Fruit fly (Drosophila melanogaster): ENCODE data around the gene CG13116.

The CG13116 gene

DNA sequence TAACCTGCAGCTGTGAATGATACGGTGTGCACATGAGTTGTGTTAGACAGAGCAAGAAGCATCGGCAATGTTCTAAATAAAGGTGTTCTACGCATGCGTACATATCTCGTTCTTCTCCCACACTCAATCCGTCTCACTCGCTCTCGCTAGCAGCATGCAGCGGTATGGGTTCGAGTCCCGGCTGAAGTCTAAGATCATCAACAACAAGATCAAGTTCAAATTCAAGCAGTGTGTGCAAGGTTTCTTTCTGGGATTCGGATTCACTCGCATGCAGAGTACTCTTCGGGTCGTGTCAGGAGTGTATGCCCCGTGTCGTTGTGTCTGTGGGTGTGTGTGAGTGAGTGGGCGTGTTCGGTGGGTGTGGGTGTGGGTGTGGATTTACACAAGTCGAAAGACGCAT, 1.5 kb downstream of the CG13116 start (continued):
- TF ChIP-seq zen (tag; optimal IDR thresholded peaks at IDR 0.05), result peak; percentile 28
- no peak for TF ChIP-seq CG12104 (GFP tag; optimal IDR thresholded peaks at IDR 0.05)
- no peak for TF ChIP-seq cad (GFP tag; optimal IDR thresholded peaks at IDR 0.05)
- no peak for TF ChIP-seq pzg (GFP tag; optimal IDR thresholded peaks at IDR 0.05)
- no peak for TF ChIP-seq ac (GFP tag; optimal IDR thresholded peaks at IDR 0.05)
- TF ChIP-seq twi (tag; optimal IDR thresholded peaks at IDR 0.05), result no peak
- TF ChIP-seq Opbp (GFP tag; IDR thresholded peaks at IDR 0.05; ENCODE audit: partially characterized antibody), result peak; percentile 48; the same call in 1 of the 3 replicates
- TF ChIP-seq CG34376 (GFP tag; optimal IDR thresholded peaks at IDR 0.05), result no peak
- TF ChIP-seq HLH54F (GFP tag; optimal IDR thresholded peaks at IDR 0.05), result no peak
- TF ChIP-seq CG8944 (GFP tag; optimal IDR thresholded peaks at IDR 0.05), result no peak
- no peak for TF ChIP-seq Taf1 (GFP tag; IDR thresholded peaks at IDR 0.05)
- TF ChIP-seq caup (GFP tag; optimal IDR thresholded peaks at IDR 0.05; ENCODE audit: severe bottlenecking), result no peak
- no peak for TF ChIP-seq CG3065 (GFP tag; optimal IDR thresholded peaks at IDR 0.05)
- TF ChIP-seq pan (optimal IDR thresholded peaks at IDR 0.05), result no peak
- TF ChIP-seq pan (GFP tag; optimal IDR thresholded peaks at IDR 0.05 in 1 of 2, IDR thresholded peaks at IDR 0.05 in 1 of 2), result no peak
- TF ChIP-seq CG1832 (GFP tag; optimal IDR thresholded peaks at IDR 0.05), result peak; percentile 74
- TF ChIP-seq ranshi (GFP tag; IDR thresholded peaks at IDR 0.05), result no peak
- peak; percentile 95 for TF ChIP-seq CG8478 (optimal IDR thresholded peaks at IDR 0.05)
- 0 out of 3 replicates have a peak, but pooled peaks have one; percentile 7 for TF ChIP-seq z (GFP tag; IDR thresholded peaks at IDR 0.05)

DNA sequence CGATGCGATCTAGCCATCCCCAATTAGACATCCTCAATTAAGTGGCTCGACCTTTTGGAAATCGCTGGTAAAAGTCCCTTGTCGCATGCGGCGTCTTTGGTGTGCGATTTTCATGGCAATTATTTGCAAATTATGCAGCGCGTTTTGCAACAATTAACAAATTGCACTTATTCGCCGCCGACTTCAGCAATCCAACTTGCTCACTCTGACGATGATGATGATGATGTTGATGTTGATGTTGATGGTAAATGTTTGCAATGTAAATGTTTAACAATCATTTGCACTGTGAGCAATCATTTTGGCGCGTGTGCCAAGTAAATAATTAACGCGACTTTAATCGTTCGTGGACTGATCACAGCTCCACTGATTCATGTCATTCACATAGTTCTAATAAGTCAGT, 4.4 kb downstream of the CG13116 start:
- TF ChIP-seq al (GFP tag; IDR thresholded peaks at IDR 0.05) (no peak), pan (optimal IDR thresholded peaks at IDR 0.05) (no peak), pan (GFP tag; optimal IDR thresholded peaks at IDR 0.05 in 1 of 2, IDR thresholded peaks at IDR 0.05 in 1 of 2) (peak in 1 of 2 experiments; percentile 19), fd96Cb (tag; optimal IDR thresholded peaks at IDR 0.05) (no peak), CG8290 (GFP tag; optimal IDR thresholded peaks at IDR 0.05) (no peak), CG8290 (tag; optimal IDR thresholded peaks at IDR 0.05) (peak in 1 of 2 experiments; percentile 22), CG30403 (GFP tag; optimal IDR thresholded peaks at IDR 0.05) (no peak), CG16779 (GFP tag; IDR thresholded peaks at IDR 0.05) (no peak), CG1603 (tag; optimal IDR thresholded peaks at IDR 0.05) (peak; percentile 21), bsh (GFP tag; optimal IDR thresholded peaks at IDR 0.05) (no peak), pnt (GFP tag; optimal IDR thresholded peaks at IDR 0.05) (no peak), sens (GFP tag) (peak; percentile 31), hb (GFP tag; IDR thresholded peaks at IDR 0.05; ENCODE audit: partially characterized antibody) (0 out of 3 replicates have a peak, but pooled peaks have one; percentile 34), tin (GFP tag; optimal IDR thresholded peaks at IDR 0.05) (no peak), Ets65A (GFP tag) (peak; percentile 59), dmrt99B (tag; optimal IDR thresholded peaks at IDR 0.05) (peak; percentile 17), trem (tag; optimal IDR thresholded peaks at IDR 0.05) (no peak), CG17186 (GFP tag; optimal IDR thresholded peaks at IDR 0.05) (no peak), gem (tag; optimal IDR thresholded peaks at IDR 0.05) (peak; percentile 22), CG4404 (GFP tag; IDR thresholded peaks at IDR 0.05) (no peak)

DNA sequence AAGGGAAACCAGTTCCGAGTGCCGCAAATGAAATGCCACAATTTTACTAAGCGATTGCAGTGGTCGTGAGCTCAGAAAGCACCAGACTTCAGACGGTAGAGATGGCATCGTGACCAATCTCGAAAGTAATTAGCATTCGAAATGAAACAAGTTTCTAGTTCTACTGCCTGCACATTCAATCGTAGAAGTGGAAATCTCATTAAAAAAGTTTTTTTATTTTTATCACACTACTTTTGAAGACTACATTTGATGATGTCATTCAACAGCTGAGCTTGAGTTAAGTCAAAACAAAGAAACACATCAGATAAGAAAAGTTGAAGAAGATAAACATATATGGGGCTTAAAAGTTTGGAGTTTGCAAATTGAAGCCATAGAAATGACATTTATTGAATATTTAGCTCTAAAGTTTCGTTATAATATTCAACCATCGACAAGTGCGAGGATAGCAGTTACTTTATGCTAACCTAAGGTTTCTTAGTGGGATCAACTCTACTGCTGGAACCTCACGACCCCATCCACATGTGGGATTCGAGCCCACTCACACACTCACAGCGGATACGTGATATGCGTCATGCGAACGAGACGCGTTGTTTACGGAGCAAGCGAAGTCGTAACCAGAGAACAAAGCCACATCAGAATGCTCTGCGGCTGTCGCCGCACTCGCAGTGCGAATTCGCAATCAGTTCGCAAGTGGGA, 6.4 kb downstream of the CG13116 start, which contains the start of gene CG13117:
CG13117 (plus strand) TSS at position 646 of the 696 bp plus-strand sequence.
- 0 out of 3 replicates have a peak, but pooled peaks have one; percentile 16 for TF ChIP-seq dysf (GFP tag; IDR thresholded peaks at IDR 0.05)
- TF ChIP-seq CG10321 (GFP tag; IDR thresholded peaks at IDR 0.05), result 0 out of 2 replicates have a peak, but pooled peaks have one; percentile 16
- TF ChIP-seq Sry-δ (GFP tag; optimal IDR thresholded peaks at IDR 0.05), result peak; percentile 7
- peak; percentile 32 for TF ChIP-seq BEAF-32 (GFP tag; optimal IDR thresholded peaks at IDR 0.05)
- no peak for TF ChIP-seq CG2875 (GFP tag; optimal IDR thresholded peaks at IDR 0.05)
- peak; percentile 37; the same call in 2 of the 4 replicates for TF ChIP-seq Dll (GFP tag; IDR thresholded peaks at IDR 0.05; ENCODE audit: partially characterized antibody)
- TF ChIP-seq CG9727 (GFP tag; optimal IDR thresholded peaks at IDR 0.05), result no peak
- 0 out of 2 replicates have a peak, but pooled peaks have one; percentile 1 for TF ChIP-seq sna (GFP tag; IDR thresholded peaks at IDR 0.05; ENCODE audit: partially characterized antibody)
- TF ChIP-seq row (GFP tag; IDR thresholded peaks at IDR 0.05), result peak; percentile 40; the same call in 2 of the 3 replicates
- 0 out of 2 replicates have a peak, but pooled peaks have one; percentile 18 for TF ChIP-seq unc-4 (GFP tag; IDR thresholded peaks at IDR 0.05; ENCODE audit: partially characterized antibody)
